Fruit fly (Drosophila melanogaster): ENCODE measurements around the gene Pdp.

Pdp gene

DNA sequence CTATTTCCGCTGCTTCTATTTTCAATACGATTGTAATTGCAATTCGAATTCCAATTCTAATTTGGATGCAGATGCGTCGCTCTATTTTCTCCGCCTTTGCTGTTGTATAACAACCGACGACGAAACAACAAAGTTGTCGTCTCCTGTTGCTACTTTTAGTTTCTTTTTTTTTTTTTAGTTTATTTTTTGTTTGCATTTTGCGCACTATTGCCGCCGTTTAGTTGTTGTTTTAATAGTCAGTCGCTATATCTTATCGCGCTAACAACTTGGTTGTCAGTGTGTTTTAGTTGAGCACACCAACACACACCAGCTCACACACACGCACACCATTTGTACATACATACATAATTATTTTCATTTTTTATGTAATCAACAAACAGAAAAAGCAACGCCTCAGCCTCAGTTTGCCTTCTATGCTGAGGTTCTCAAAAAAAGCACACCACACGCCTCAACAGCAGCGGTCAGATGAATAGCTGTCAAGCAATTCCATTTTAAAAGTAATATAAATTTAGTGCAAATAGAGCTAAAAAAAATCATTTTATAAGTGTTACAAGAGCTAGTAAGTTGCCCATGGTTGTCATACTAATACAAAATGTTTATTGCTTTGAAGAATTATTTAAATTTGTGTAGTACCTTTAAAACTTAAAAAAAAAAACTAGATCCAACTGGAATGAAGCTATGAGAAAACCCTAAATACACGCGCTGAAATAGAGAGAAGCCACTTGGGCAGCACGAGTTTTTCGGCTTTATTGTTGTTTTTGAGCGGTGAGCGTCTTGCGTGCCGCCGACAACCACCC lies 33.0 kb downstream of the Pdp start (continued):
- TF ChIP-seq sc (optimal IDR thresholded peaks at IDR 0.05) (no peak), sc (GFP tag; optimal IDR thresholded peaks at IDR 0.05) (peak; percentile 7), gro (GFP tag; optimal IDR thresholded peaks at IDR 0.05) (no peak), CG1529 (GFP tag; optimal IDR thresholded peaks at IDR 0.05) (peak; percentile 49), Usf (GFP tag; optimal IDR thresholded peaks at IDR 0.05) (peak; percentile 43), ATbp (GFP tag; optimal IDR thresholded peaks at IDR 0.05) (peak; percentile 71), CG12659 (GFP tag; optimal IDR thresholded peaks at IDR 0.05) (peak; percentile 85), hb (GFP tag; IDR thresholded peaks at IDR 0.05; ENCODE audit: partially characterized antibody) (no peak), CG18262 (tag; optimal IDR thresholded peaks at IDR 0.05) (peak; percentile 73), CG30020 (tag; optimal IDR thresholded peaks at IDR 0.05) (no peak), chm (GFP tag; IDR thresholded peaks at IDR 0.05) (0 out of 2 replicates have a peak, but pooled peaks have one; percentile 11), Nf-YC (tag; optimal IDR thresholded peaks at IDR 0.05) (peak; percentile 72), lola (GFP tag; optimal IDR thresholded peaks at IDR 0.05) (peak in 1 of 3 experiments; percentile 20), CG33557 (GFP tag; optimal IDR thresholded peaks at IDR 0.05) (peak; percentile 4), CG3995 (GFP tag; optimal IDR thresholded peaks at IDR 0.05) (peak; percentile 33), CG6654 (GFP tag; optimal IDR thresholded peaks at IDR 0.05) (peak; percentile 1), CG2129 (GFP tag; IDR thresholded peaks at IDR 0.05; ENCODE audit: partially characterized antibody) (no peak), MTF-1 (GFP tag; optimal IDR thresholded peaks at IDR 0.05; ENCODE audit: borderline replicate concordance) (peak; percentile 21), CG14667 (GFP tag; IDR thresholded peaks at IDR 0.05) (no peak), pfk (GFP tag; optimal IDR thresholded peaks at IDR 0.05) (no peak), CG2116 (GFP tag; optimal IDR thresholded peaks at IDR 0.05) (peak; percentile 19), CG3847 (GFP tag; IDR thresholded peaks at IDR 0.05) (peak; percentile 72), disco-r (GFP tag; optimal IDR thresholded peaks at IDR 0.05) (peak; percentile 17), Ada2b (GFP tag; IDR thresholded peaks at IDR 0.05) (peak; percentile 53; the same call in 1 of the 2 replicates), Bteb2 (GFP tag; optimal IDR thresholded peaks at IDR 0.05) (peak; percentile 25), Chrac-16 (GFP tag; optimal IDR thresholded peaks at IDR 0.05) (peak; percentile 52), gem (tag; optimal IDR thresholded peaks at IDR 0.05) (peak; percentile 94), Rx (GFP tag; IDR thresholded peaks at IDR 0.05) (0 out of 2 replicates have a peak, but pooled peaks have one; percentile 22), emc (GFP tag; optimal IDR thresholded peaks at IDR 0.05) (no peak), NC2β (GFP tag; optimal IDR thresholded peaks at IDR 0.05) (no peak), Hmx (GFP tag; optimal IDR thresholded peaks at IDR 0.05) (no peak), CG31388 (GFP tag; optimal IDR thresholded peaks at IDR 0.05) (no peak), CG8281 (tag; optimal IDR thresholded peaks at IDR 0.05) (no peak), Dll (GFP tag; IDR thresholded peaks at IDR 0.05; ENCODE audit: partially characterized antibody) (no peak), dati (GFP tag; IDR thresholded peaks at IDR 0.05) (no peak), CG13894 (tag; optimal IDR thresholded peaks at IDR 0.05) (peak; percentile 86), CG5953 (GFP tag; IDR thresholded peaks at IDR 0.05) (no peak; the same call in 1 of the 2 replicates), CG11085 (GFP tag; IDR thresholded peaks at IDR 0.05) (peak; percentile 43; the same call in 1 of the 2 replicates), YL-1 (GFP tag; optimal IDR thresholded peaks at IDR 0.05) (no peak), Xbp1 (GFP tag; optimal IDR thresholded peaks at IDR 0.05) (peak; percentile 70), btn (GFP tag; optimal IDR thresholded peaks at IDR 0.05) (no peak), bowl (GFP tag; IDR thresholded peaks at IDR 0.05) (peak; percentile 8; the same call in 1 of the 2 replicates), gsb-n (tag; optimal IDR thresholded peaks at IDR 0.05) (peak; percentile 46), CG10431 (GFP tag; optimal IDR thresholded peaks at IDR 0.05) (peak; percentile 46), CG10462 (GFP tag; optimal IDR thresholded peaks at IDR 0.05) (no peak), nmo (GFP tag; optimal IDR thresholded peaks at IDR 0.05) (peak; percentile 35), B-H1 (GFP tag; IDR thresholded peaks at IDR 0.05) (peak; percentile 20; the same call in 1 of the 3 replicates), CG6683 (GFP tag; optimal IDR thresholded peaks at IDR 0.05) (peak; percentile 67), sug (tag; optimal IDR thresholded peaks at IDR 0.05) (peak; percentile 74)
